Worm (Caenorhabditis elegans): Measurements from ENCODE around the gene Y53F4B.62.

DNA sequence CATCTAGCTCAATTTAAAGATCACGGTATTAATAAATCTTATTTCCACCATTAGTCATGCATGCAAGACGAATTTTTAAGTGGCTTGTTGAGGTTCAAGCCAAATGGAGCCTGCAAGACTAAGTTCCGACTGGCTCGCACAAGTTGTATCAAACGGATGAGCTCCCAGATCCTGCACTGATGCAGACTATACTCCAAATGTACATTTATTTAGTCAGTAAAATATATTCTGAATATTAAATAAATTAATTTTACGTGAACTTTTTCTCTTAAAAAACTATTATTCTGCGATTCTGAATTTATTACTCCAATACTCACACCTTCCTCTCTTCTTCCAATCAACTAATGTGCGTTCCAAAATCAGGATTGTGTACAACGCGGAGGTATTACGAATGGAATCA lies 45.2 kb upstream of the Y53F4B.62 start, which contains the start of gene Y53F4B.36:
- TF ChIP-seq K12H6.12 (tag; optimal IDR thresholded peaks at IDR 0.05): no peak
- TF ChIP-seq lin-35 (GFP tag; optimal IDR thresholded peaks at IDR 0.05): no peak
- no peak for TF ChIP-seq T26A5.8 (tag; optimal IDR thresholded peaks at IDR 0.05)
- TF ChIP-seq hlh-26 (GFP tag; conservative IDR thresholded peaks at IDR 0.05): no peak
- no peak for TF ChIP-seq nfya-1 (tag; optimal IDR thresholded peaks at IDR 0.05; ENCODE audit: borderline replicate concordance, insufficient read depth)
- TF ChIP-seq sptf-2 (GFP tag; optimal IDR thresholded peaks at IDR 0.05): no peak

Data from whole organism, young adult.